Worm (Caenorhabditis elegans) whole organism, L3 larva: Measurements from ENCODE around the gene srg-46.

Source experiments
- R02D3.7 ChIP-seq: fragments of 150-350 bp; optimal IDR thresholded peaks from 2 replicates; lab custom pipeline; 2014; ENCODE audit warnings: missing biosample characterization, missing genetic modification characterization
- aly-2 ChIP-seq: fragments of 150-350 bp; optimal IDR thresholded peaks from 2 replicates; lab custom pipeline; 2014; ENCODE audit warnings: missing biosample characterization, missing genetic modification characterization
- ama-1 ChIP-seq: fragments of 150-350 bp; optimal IDR thresholded peaks from 2 replicates; lab custom pipeline; 2018
- ceh-28 ChIP-seq: fragments of 150-350 bp; optimal IDR thresholded peaks from 2 replicates; lab custom pipeline; 2014; ENCODE audit warnings: missing biosample characterization, missing genetic modification reagents, missing genetic modification characterization
- ceh-82 ChIP-seq: fragments of 150-350 bp; optimal IDR thresholded peaks from 2 replicates; lab custom pipeline; 2014; ENCODE audit warnings: missing biosample characterization, missing genetic modification characterization
- daf-12 ChIP-seq: fragments of 150-350 bp; optimal IDR thresholded peaks from 2 replicates; lab custom pipeline; 2014; ENCODE audit warnings: missing biosample characterization, missing genetic modification reagents, missing genetic modification characterization
- egl-27 ChIP-seq: sonication (generic microtip); optimal IDR thresholded peaks from 4 replicates; lab custom pipeline; 2017; ENCODE audit warnings: missing biosample characterization, missing genetic modification reagents, missing genetic modification characterization
- egl-5 ChIP-seq: fragments of 150-350 bp; optimal IDR thresholded peaks from 2 replicates; lab custom pipeline; 2017; ENCODE audit warnings: missing biosample characterization, missing genetic modification reagents, missing genetic modification characterization, inconsistent platforms
- elt-1 ChIP-seq: fragments of 150-350 bp; optimal IDR thresholded peaks from 2 replicates; lab custom pipeline; 2014; ENCODE audit warnings: missing biosample characterization, missing genetic modification characterization
- elt-2 ChIP-seq: sonication (generic microtip); optimal IDR thresholded peaks from 2 replicates; lab custom pipeline; 2016; ENCODE audit warnings: missing genetic modification reagents, mild to moderate bottlenecking, missing genetic modification characterization, missing compliant biosample characterization
- fkh-10 ChIP-seq: sonication (generic microtip); optimal IDR thresholded peaks from 2 replicates; lab custom pipeline; 2017; ENCODE audit warnings: missing biosample characterization, missing genetic modification reagents, missing genetic modification characterization
- fkh-2 ChIP-seq: fragments of 150-350 bp; optimal IDR thresholded peaks from 2 replicates; lab custom pipeline; 2014; ENCODE audit warnings: missing biosample characterization, missing genetic modification reagents, missing genetic modification characterization
- lin-15B ChIP-seq: fragments of 150-350 bp; optimal IDR thresholded peaks from 2 replicates; lab custom pipeline; 2014; ENCODE audit warnings: missing biosample characterization, missing genetic modification characterization
- lin-39 ChIP-seq: fragments of 150-350 bp; optimal IDR thresholded peaks from 2 replicates; lab custom pipeline; 2018; ENCODE audit warnings: missing biosample characterization, missing genetic modification reagents, missing genetic modification characterization
- nfya-1 ChIP-seq: sonication (generic microtip); optimal IDR thresholded peaks from 2 replicates; lab custom pipeline; 2017; ENCODE audit warnings: missing genetic modification characterization, mild to moderate bottlenecking, missing compliant biosample characterization, antibody characterized with exemption, moderate library complexity; ENCODE audit not compliant: insufficient read depth
- nhr-12 ChIP-seq: fragments of 150-350 bp; optimal IDR thresholded peaks from 2 replicates; lab custom pipeline; 2014; ENCODE audit warnings: missing biosample characterization, missing genetic modification characterization
- nhr-23 ChIP-seq: fragments of 150-350 bp; optimal IDR thresholded peaks from 2 replicates; lab custom pipeline; 2014; ENCODE audit warnings: missing biosample characterization, missing genetic modification reagents, missing genetic modification characterization
- nhr-25 ChIP-seq: sonication (generic microtip); optimal IDR thresholded peaks from 2 replicates; lab custom pipeline; 2017; ENCODE audit warnings: missing biosample characterization, missing genetic modification characterization
- nhr-43 ChIP-seq: sonication (generic microtip); optimal IDR thresholded peaks from 2 replicates; lab custom pipeline; 2016; ENCODE audit warnings: mild to moderate bottlenecking, missing genetic modification characterization, missing compliant biosample characterization; ENCODE audit not compliant: poor library complexity, severe bottlenecking
- nhr-67 ChIP-seq: fragments of 150-350 bp; optimal IDR thresholded peaks from 2 replicates; lab custom pipeline; 2014; ENCODE audit warnings: missing biosample characterization, missing genetic modification characterization
- pha-4 ChIP-seq: fragments of 150-350 bp; optimal IDR thresholded peaks from 2 replicates; lab custom pipeline; 2014; ENCODE audit warnings: missing biosample characterization, missing genetic modification reagents, missing genetic modification characterization
- pqm-1 ChIP-seq: fragments of 150-350 bp; optimal IDR thresholded peaks from 2 replicates; lab custom pipeline; 2017; ENCODE audit warnings: missing biosample characterization, missing genetic modification characterization, inconsistent platforms
- skn-1 ChIP-seq: fragments of 150-350 bp; optimal IDR thresholded peaks from 2 replicates; lab custom pipeline; 2014; ENCODE audit warnings: missing biosample characterization, missing genetic modification characterization
- tbx-2 ChIP-seq: sonication (generic microtip); optimal IDR thresholded peaks from 2 replicates; lab custom pipeline; 2016; ENCODE audit warnings: mild to moderate bottlenecking, missing genetic modification characterization, missing compliant biosample characterization
- unc-39 ChIP-seq: sonication (generic microtip); optimal IDR thresholded peaks from 4 replicates; lab custom pipeline; 2017; ENCODE audit warnings: missing biosample characterization, missing genetic modification characterization
- unc-62 ChIP-seq: fragments of 150-350 bp; sonication (generic microtip); optimal IDR thresholded peaks from 4 replicates; lab custom pipeline; 2014; ENCODE audit warnings: missing biosample characterization, missing genetic modification reagents, missing genetic modification characterization
- zag-1 ChIP-seq: fragments of 150-350 bp; optimal IDR thresholded peaks from 2 replicates; lab custom pipeline; 2014; ENCODE audit warnings: missing biosample characterization, missing genetic modification characterization
- ztf-11 ChIP-seq: fragments of 150-350 bp; optimal IDR thresholded peaks from 2 replicates; lab custom pipeline; 2014; ENCODE audit warnings: missing biosample characterization, missing genetic modification characterization
- ztf-4 ChIP-seq: fragments of 150-350 bp; optimal IDR thresholded peaks from 2 replicates; lab custom pipeline; 2014; ENCODE audit warnings: missing biosample characterization, missing genetic modification characterization

srg-46 gene

ce11 chrV:13339633-13340290 is 23.8 kb upstream of the srg-46 start, which contains the start of the genes str-4 and lgc-48:
Gene str-4, minus strand, starts transcription at chrV:13339733.
Gene lgc-48, plus strand, starts transcription at chrV:13340240.
- TF ChIP-seq pqm-1 (tag; lab: Kevin White, UChicago) (no peak), elt-2 (tag; lab: Kevin White, UChicago) (no peak), nhr-25 (tag; lab: Kevin White, UChicago) (no peak), unc-39 (no peak), ztf-4 (no peak), lin-39 (tag; lab: Kevin White, UChicago) (no peak), lin-15B (tag; lab: Kevin White, UChicago) (no peak), unc-62 (GFP tag; lab: Kevin White, UChicago) (no peak), nhr-43 (tag; lab: Kevin White, UChicago) (no peak), ztf-11 (tag; lab: Kevin White, UChicago) (no peak)

ce11 chrV:13342235-13342634 is 21.3 kb upstream of the srg-46 start:
- TF ChIP-seq fkh-10 (GFP tag; lab: Kevin White, UChicago) (no peak), R02D3.7 (tag; lab: Kevin White, UChicago) (no peak), skn-1 (tag; lab: Kevin White, UChicago) (no peak), elt-2 (tag; lab: Kevin White, UChicago) (no peak), nhr-67 (no peak), ama-1 (no peak), daf-12 (tag; lab: Kevin White, UChicago) (no peak), nhr-23 (tag; lab: Kevin White, UChicago) (no peak), elt-1 (tag; lab: Kevin White, UChicago) (no peak), zag-1 (tag; lab: Kevin White, UChicago) (no peak), fkh-2 (no peak), ceh-28 (tag; lab: Kevin White, UChicago) (no peak), nhr-12 (tag; lab: Kevin White, UChicago) (no peak), tbx-2 (tag; lab: Kevin White, UChicago) (no peak), ceh-82 (no peak), nhr-25 (tag; lab: Kevin White, UChicago) (no peak)
- TF ChIP-seq, all 47 proteins: peak for 0

- TF ChIP-seq egl-27 (tag; lab: Kevin White, UChicago), result no peak
- peak; percentile 68 for TF ChIP-seq egl-5 (tag; lab: Kevin White, UChicago)
Observed at ce11 chrV:13345867-13346328, 17.6 kb upstream of the srg-46 start, which contains the start of gene twk-43. Gene twk-43, plus strand, starts transcription at chrV:13346278.

ce11 chrV:13350302-13350701 is 13.2 kb upstream of the srg-46 start:
- TF ChIP-seq fkh-10 (GFP tag; lab: Kevin White, UChicago), result peak; percentile 80
- no peak for TF ChIP-seq pha-4 (tag; lab: Kevin White, UChicago)
- TF ChIP-seq, all 47 proteins: peak for 1

ce11 chrV:13351773-13352172 is 11.7 kb upstream of the srg-46 start:
- no peak for TF ChIP-seq lin-15B (tag; lab: Kevin White, UChicago)
- no peak for TF ChIP-seq ceh-28 (tag; lab: Kevin White, UChicago)
- peak; percentile 28 for TF ChIP-seq nfya-1 (tag; lab: Kevin White, UChicago)
- peak; percentile 45 for TF ChIP-seq lin-39 (tag; lab: Kevin White, UChicago)
- TF ChIP-seq elt-1 (tag; lab: Kevin White, UChicago), result peak; percentile 77
- TF ChIP-seq fkh-2, result no peak
- TF ChIP-seq unc-62 (GFP tag; lab: Kevin White, UChicago), result peak; percentile 87

ce11 chrV:13352415-13352814 is 11.1 kb upstream of the srg-46 start:
- TF ChIP-seq aly-2 (no peak), elt-1 (tag; lab: Kevin White, UChicago) (peak; percentile 24)
